Worm (Caenorhabditis elegans) whole organism, L4 larva: ENCODE data around the gene Y44A6D.6.

Source experiments
- Y48G9A.11 ChIP-seq: fragments of 200-800 bp; sonication (Bioruptor generic); IDR thresholded peaks from 2 replicates; pipeline ENCODE4 v1.3.6; 2022; ENCODE audit warnings: missing genetic modification reagents, missing genetic modification characterization, missing compliant biosample characterization
- ZK546.5 ChIP-seq, 2 experiments: sonication (generic microtip); optimal IDR thresholded peaks; 2 replicates each; lab custom pipeline; 2017; ENCODE audit warnings: missing biosample characterization in 2 of 2, missing genetic modification characterization in 2 of 2
- aly-2 ChIP-seq: sonication (generic microtip); optimal IDR thresholded peaks from 2 replicates; lab custom pipeline; 2018; ENCODE audit warnings: missing biosample characterization, missing genetic modification characterization
- dpl-1 ChIP-seq: fragments of 150-350 bp; optimal IDR thresholded peaks from 2 replicates; lab custom pipeline; 2014; ENCODE audit warnings: missing biosample characterization, missing genetic modification reagents, missing genetic modification characterization
- egl-27 ChIP-seq: sonication (generic microtip); optimal IDR thresholded peaks from 3 replicates; lab custom pipeline; 2017; ENCODE audit warnings: missing biosample characterization, missing genetic modification reagents, missing genetic modification characterization
- fkh-10 ChIP-seq: fragments of 150-350 bp; optimal IDR thresholded peaks from 2 replicates; lab custom pipeline; 2014; ENCODE audit warnings: missing biosample characterization, missing genetic modification reagents, missing genetic modification characterization
- lin-1 ChIP-seq: fragments of 200-800 bp; sonication (Bioruptor generic); IDR thresholded peaks from 2 replicates; pipeline ENCODE4 v1.3.6; 2022; ENCODE audit warnings: missing genetic modification reagents, missing genetic modification characterization, missing compliant biosample characterization
- nhr-11 ChIP-seq: fragments of 150-350 bp; optimal IDR thresholded peaks from 2 replicates; lab custom pipeline; 2014; ENCODE audit warnings: missing biosample characterization, missing genetic modification characterization
- unc-39 ChIP-seq: sonication (generic microtip); optimal IDR thresholded peaks from 2 replicates; lab custom pipeline; 2017; ENCODE audit warnings: missing biosample characterization, missing genetic modification characterization

ce11 chrV:20847743-20848229, 40.6 kb downstream of the Y44A6D.6 start:
- TF ChIP-seq aly-2 (no peak), egl-27 (tag; lab: Kevin White, UChicago) (no peak), Y48G9A.11 (GFP tag; lab: Robert Waterston, UW) (no peak), unc-39 (tag; lab: Kevin White, UChicago) (no peak), fkh-10 (GFP tag; lab: Kevin White, UChicago) (no peak), ZK546.5 (tag; optimal IDR thresholded peaks at IDR 0.05; lab: Kevin White, UChicago) (no peak), nhr-11 (tag; lab: Kevin White, UChicago) (no peak), lin-1 (GFP tag; lab: Robert Waterston, UW) (no peak), dpl-1 (GFP tag; lab: Kevin White, UChicago) (no peak)
